Worm (Caenorhabditis elegans) whole organism, young adult: ENCODE results near the gene taf-11.3.

Source experiments
- B0261.1 ChIP-seq: sonication (generic microtip); optimal IDR thresholded peaks from 2 replicates; lab custom pipeline; 2016; ENCODE audit warnings: mild to moderate bottlenecking, missing genetic modification characterization, moderate library complexity, missing compliant biosample characterization
- C06A6.2 ChIP-seq: fragments of 200-800 bp; sonication (Bioruptor generic); conservative IDR thresholded peaks from 2 replicates; pipeline ENCODE4 v1.3.6; 2022; ENCODE audit warnings: missing genetic modification characterization, missing compliant biosample characterization
- C17E4.6 ChIP-seq: fragments of 200-800 bp; sonication (Bioruptor generic); IDR thresholded peaks from 2 replicates; pipeline ENCODE4 v1.3.6; 2022; ENCODE audit warnings: missing genetic modification reagents, missing genetic modification characterization, missing compliant biosample characterization
- F23B12.7 ChIP-seq: sonication (generic microtip); optimal IDR thresholded peaks from 2 replicates; lab custom pipeline; 2017; ENCODE audit warnings: missing genetic modification characterization, mild to moderate bottlenecking, missing compliant biosample characterization, antibody characterized with exemption, moderate library complexity; ENCODE audit not compliant: insufficient read depth
- F33H1.4 ChIP-seq: fragments of 200-800 bp; sonication (Bioruptor generic); IDR thresholded peaks from 2 replicates; pipeline ENCODE4 v1.3.6; 2022; ENCODE audit warnings: missing genetic modification reagents, missing genetic modification characterization, missing compliant biosample characterization
- F37B4.10 ChIP-seq: fragments of 200-800 bp; sonication (Bioruptor generic); IDR thresholded peaks from 2 replicates; pipeline ENCODE4 v1.3.6; 2022; ENCODE audit warnings: missing genetic modification characterization, missing compliant biosample characterization
- F57C9.4 ChIP-seq: sonication (generic microtip); optimal IDR thresholded peaks from 2 replicates; lab custom pipeline; 2017; ENCODE audit warnings: mild to moderate bottlenecking, missing genetic modification characterization, missing compliant biosample characterization
- T07F8.4 ChIP-seq: sonication (generic microtip); optimal IDR thresholded peaks from 2 replicates; lab custom pipeline; 2016; ENCODE audit warnings: mild to moderate bottlenecking, missing genetic modification characterization, moderate library complexity, missing compliant biosample characterization
- Y56A3A.18 ChIP-seq: fragments of 200-800 bp; sonication (Bioruptor generic); IDR thresholded peaks from 2 replicates; pipeline ENCODE4 v1.3.6; 2022; ENCODE audit warnings: missing genetic modification reagents, missing genetic modification characterization, missing compliant biosample characterization
- aptf-3 ChIP-seq: fragments of 200-800 bp; sonication (Bioruptor generic); IDR thresholded peaks from 2 replicates; pipeline ENCODE4 v1.3.6; 2022; ENCODE audit warnings: missing genetic modification characterization, missing compliant biosample characterization
- bed-1 ChIP-seq: fragments of 200-800 bp; sonication (Bioruptor generic); IDR thresholded peaks from 2 replicates; pipeline ENCODE4 v1.3.6; 2022; ENCODE audit warnings: missing genetic modification reagents, missing genetic modification characterization, missing compliant biosample characterization
- bed-2 ChIP-seq: fragments of 200-800 bp; sonication (Bioruptor generic); IDR thresholded peaks from 2 replicates; pipeline ENCODE4 v1.3.6; 2022; ENCODE audit warnings: missing genetic modification reagents, missing genetic modification characterization, missing compliant biosample characterization
- cebp-1 ChIP-seq, 2 experiments: fragments of 200-800 bp in 1 of 2; sonication (Bioruptor generic) in 1 of 2; sonication (generic microtip) in 1 of 2; IDR thresholded peaks in 1 of 2; optimal IDR thresholded peaks in 1 of 2; 2 replicates each; pipeline versions ENCODE4 v1.3.6 to Lab custom; 2017 to 2022; ENCODE audit warnings: missing compliant biosample characterization in 2 of 2, missing genetic modification characterization in 2 of 2, mild to moderate bottlenecking in 1 of 2, missing genetic modification reagents in 1 of 2, moderate library complexity in 1 of 2
- ceh-79 ChIP-seq: sonication (generic microtip); optimal IDR thresholded peaks from 2 replicates; lab custom pipeline; 2017; ENCODE audit warnings: mild to moderate bottlenecking, missing genetic modification characterization, missing compliant biosample characterization
- egl-44 ChIP-seq: fragments of 200-800 bp; sonication (Bioruptor generic); IDR thresholded peaks from 2 replicates; pipeline ENCODE4 v1.3.6; 2022; ENCODE audit warnings: missing genetic modification reagents, missing genetic modification characterization, missing compliant biosample characterization
- ets-4 ChIP-seq: fragments of 200-800 bp; sonication (Bioruptor generic); optimal IDR thresholded peaks from 2 replicates; lab custom pipeline; 2018; ENCODE audit warnings: mild to moderate bottlenecking, missing genetic modification characterization, missing compliant biosample characterization
- gei-17 ChIP-seq: fragments of 200-800 bp; sonication (Bioruptor generic); optimal IDR thresholded peaks from 2 replicates; lab custom pipeline; 2018; ENCODE audit warnings: mild to moderate bottlenecking, missing genetic modification characterization, missing compliant biosample characterization
- hlh-12 ChIP-seq: sonication (generic microtip); optimal IDR thresholded peaks from 2 replicates; lab custom pipeline; 2016; ENCODE audit warnings: missing genetic modification characterization, missing compliant biosample characterization
- let-526 ChIP-seq: fragments of 200-800 bp; sonication (Bioruptor generic); IDR thresholded peaks from 2 replicates; pipeline ENCODE4 v1.3.6; 2022; ENCODE audit warnings: missing genetic modification reagents, missing genetic modification characterization, missing compliant biosample characterization
- lin-40 ChIP-seq: sonication (generic microtip); optimal IDR thresholded peaks from 2 replicates; lab custom pipeline; 2016; ENCODE audit warnings: missing genetic modification characterization, mild to moderate bottlenecking, missing compliant biosample characterization, missing genotype, missing genetic modification reagents
- lin-54 ChIP-seq: fragments of 200-800 bp; sonication (Bioruptor generic); optimal IDR thresholded peaks from 2 replicates; lab custom pipeline; 2018; ENCODE audit warnings: mild to moderate bottlenecking, missing genetic modification characterization, missing compliant biosample characterization
- madf-10 ChIP-seq: sonication (generic microtip); optimal IDR thresholded peaks from 2 replicates; lab custom pipeline; 2016; ENCODE audit warnings: mild to moderate bottlenecking, missing genetic modification characterization, missing compliant biosample characterization
- nfya-1 ChIP-seq: sonication (generic microtip); optimal IDR thresholded peaks from 2 replicates; lab custom pipeline; 2017; ENCODE audit warnings: antibody characterized with exemption, missing compliant biosample characterization, missing genetic modification characterization, borderline replicate concordance; ENCODE audit not compliant: insufficient read depth
- nfya-2 ChIP-seq: fragments of 200-800 bp; sonication (Bioruptor generic); IDR thresholded peaks from 2 replicates; pipeline ENCODE4 v1.3.6; 2022; ENCODE audit warnings: missing genetic modification reagents, missing genetic modification characterization, missing compliant biosample characterization
- nhr-80 ChIP-seq: sonication (generic microtip); optimal IDR thresholded peaks from 2 replicates; lab custom pipeline; 2016; ENCODE audit warnings: missing genetic modification characterization, missing compliant biosample characterization
- pbrm-1 ChIP-seq: fragments of 200-800 bp; sonication (Bioruptor generic); IDR thresholded peaks from 2 replicates; pipeline ENCODE4 v1.3.6; 2022; ENCODE audit warnings: missing genetic modification reagents, missing genetic modification characterization, missing compliant biosample characterization
- sdz-38 ChIP-seq: sonication (generic microtip); optimal IDR thresholded peaks from 2 replicates; lab custom pipeline; 2016; ENCODE audit warnings: missing genotype, missing genetic modification characterization, missing compliant biosample characterization
- snpc-3.4 ChIP-seq: sonication (generic microtip); optimal IDR thresholded peaks from 2 replicates; lab custom pipeline; 2017; ENCODE audit warnings: missing genetic modification characterization, mild to moderate bottlenecking, missing compliant biosample characterization, antibody characterized with exemption, moderate library complexity, missing genotype, missing genetic modification reagents
- snpc-4 ChIP-seq, 5 experiments: fragments of 150-350 bp in 1 of 5; sonication (generic microtip) in 4 of 5; optimal IDR thresholded peaks; 2 replicates each; lab custom pipeline; 2014 to 2018; ENCODE audit warnings: missing genetic modification characterization in 5 of 5, missing biosample characterization in 3 of 5, antibody characterized with exemption in 2 of 5, mild to moderate bottlenecking in 2 of 5, missing compliant biosample characterization in 2 of 5, missing genotype in 2 of 5, moderate library complexity in 2 of 5, missing genetic modification reagents in 1 of 5
- somi-1 ChIP-seq: fragments of 200-800 bp; sonication (Bioruptor generic); optimal IDR thresholded peaks from 2 replicates; lab custom pipeline; 2018; ENCODE audit warnings: mild to moderate bottlenecking, missing genetic modification characterization, missing compliant biosample characterization
- sptf-2 ChIP-seq: fragments of 200-800 bp; sonication (Bioruptor generic); optimal IDR thresholded peaks from 2 replicates; lab custom pipeline; 2018; ENCODE audit warnings: mild to moderate bottlenecking, missing genetic modification characterization, missing compliant biosample characterization
- tbp1 ChIP-seq: fragments of 200-800 bp; sonication (Bioruptor generic); optimal IDR thresholded peaks from 2 replicates; lab custom pipeline; 2018; ENCODE audit warnings: mild to moderate bottlenecking, missing genetic modification characterization, missing compliant biosample characterization
- tlf-1 ChIP-seq: fragments of 200-800 bp; sonication (Bioruptor generic); optimal IDR thresholded peaks from 2 replicates; lab custom pipeline; 2018; ENCODE audit warnings: mild to moderate bottlenecking, missing genetic modification characterization, missing compliant biosample characterization
- ztf-18 ChIP-seq: sonication (generic microtip); optimal IDR thresholded peaks from 2 replicates; lab custom pipeline; 2016; ENCODE audit warnings: missing genotype, mild to moderate bottlenecking, missing genetic modification characterization, missing compliant biosample characterization
- ztf-22 ChIP-seq: fragments of 200-800 bp; sonication (Bioruptor generic); optimal IDR thresholded peaks from 2 replicates; lab custom pipeline; 2018; ENCODE audit warnings: mild to moderate bottlenecking, missing genetic modification characterization, moderate library complexity, missing compliant biosample characterization
- ztf-28 ChIP-seq: fragments of 200-800 bp; sonication (Bioruptor generic); IDR thresholded peaks from 2 replicates; pipeline ENCODE4 v1.3.6; 2022; ENCODE audit warnings: missing genetic modification reagents, missing genetic modification characterization, missing compliant biosample characterization
- ztf-6 ChIP-seq: fragments of 200-800 bp; sonication (Bioruptor generic); IDR thresholded peaks from 2 replicates; pipeline ENCODE4 v1.3.6; 2022; ENCODE audit warnings: missing genetic modification reagents, missing genetic modification characterization, missing compliant biosample characterization

taf-11.3 gene

ce11 chrIII:10488052-10488451 lies 17.0 kb downstream of the taf-11.3 start, which contains the start of gene ptr-25:
Gene ptr-25 (plus strand): TSS chrIII:10488124.
- TF ChIP-seq cebp-1 (GFP tag; IDR thresholded peaks at IDR 0.05; lab: Robert Waterston, UW), result no peak
- TF ChIP-seq cebp-1 (tag; optimal IDR thresholded peaks at IDR 0.05; lab: Kevin White, UChicago), result no peak
- TF ChIP-seq, all 124 proteins: peak for 0

ce11 chrIII:10486455-10486854 lies 18.6 kb downstream of the taf-11.3 start:
- TF ChIP-seq T07F8.4 (tag; lab: Kevin White, UChicago), result no peak
- TF ChIP-seq ztf-18 (tag; lab: Kevin White, UChicago), result no peak
- no peak for TF ChIP-seq tlf-1
- no peak for TF ChIP-seq sdz-38 (tag; lab: Kevin White, UChicago)
- TF ChIP-seq nfya-1 (tag; lab: Kevin White, UChicago), result no peak
- TF ChIP-seq madf-10 (tag; lab: Kevin White, UChicago), result no peak
- TF ChIP-seq bed-1 (GFP tag; lab: Robert Waterston, UW), result no peak
- no peak for TF ChIP-seq sptf-2 (GFP tag; lab: Kevin White, UChicago)
- TF ChIP-seq somi-1 (GFP tag; lab: Kevin White, UChicago), result no peak
- no peak for TF ChIP-seq ztf-22
- no peak for TF ChIP-seq snpc-4 (GFP tag; optimal IDR thresholded peaks at IDR 0.05; lab: Kevin White, UChicago)
- no peak for TF ChIP-seq snpc-4 (tag; optimal IDR thresholded peaks at IDR 0.05; lab: Kevin White, UChicago)
- no peak for TF ChIP-seq ztf-28 (GFP tag; lab: Robert Waterston, UW)
- no peak for TF ChIP-seq nfya-2 (GFP tag; lab: Robert Waterston, UW)
- TF ChIP-seq tbp1 (GFP tag; lab: Kevin White, UChicago), result no peak
- TF ChIP-seq C06A6.2 (GFP tag; lab: Robert Waterston, UW), result no peak
- no peak for TF ChIP-seq nhr-80 (tag; lab: Kevin White, UChicago)
- TF ChIP-seq, all 124 proteins: peak for 0

ce11 chrIII:10481988-10482387 lies 23.1 kb downstream of the taf-11.3 start, which contains the start of gene D2045.8:
Gene D2045.8 (plus strand): TSS chrIII:10482288.
- TF ChIP-seq tlf-1 (no peak), F23B12.7 (no peak), gei-17 (no peak), snpc-3.4 (tag; lab: Kevin White, UChicago) (no peak), cebp-1 (GFP tag; IDR thresholded peaks at IDR 0.05; lab: Robert Waterston, UW) (no peak), cebp-1 (tag; optimal IDR thresholded peaks at IDR 0.05; lab: Kevin White, UChicago) (no peak), ceh-79 (tag; lab: Kevin White, UChicago) (no peak), F57C9.4 (tag; lab: Kevin White, UChicago) (no peak), nfya-1 (tag; lab: Kevin White, UChicago) (no peak), Y56A3A.18 (GFP tag; lab: Robert Waterston, UW) (no peak), bed-2 (GFP tag; lab: Robert Waterston, UW) (no peak)
- TF ChIP-seq, all 124 proteins: peak for 0

ce11 chrIII:10481497-10481896 lies 23.6 kb downstream of the taf-11.3 start:
- TF ChIP-seq lin-54 (GFP tag; lab: Kevin White, UChicago), result no peak
- no peak for TF ChIP-seq pbrm-1
- TF ChIP-seq let-526 (GFP tag; lab: Robert Waterston, UW), result no peak
- TF ChIP-seq ceh-79 (tag; lab: Kevin White, UChicago), result no peak
- no peak for TF ChIP-seq aptf-3
- TF ChIP-seq ets-4 (GFP tag; lab: Kevin White, UChicago), result no peak
- TF ChIP-seq bed-1 (GFP tag; lab: Robert Waterston, UW), result no peak
- TF ChIP-seq hlh-12 (tag; lab: Kevin White, UChicago), result no peak

- TF ChIP-seq C17E4.6, result no peak
- TF ChIP-seq nfya-1 (tag; lab: Kevin White, UChicago), result no peak
- TF ChIP-seq F37B4.10 (GFP tag; lab: Robert Waterston, UW), result no peak
- TF ChIP-seq egl-44 (GFP tag; lab: Robert Waterston, UW), result no peak
- TF ChIP-seq ztf-28 (GFP tag; lab: Robert Waterston, UW), result no peak
- TF ChIP-seq lin-40 (tag; lab: Kevin White, UChicago), result no peak
- no peak for TF ChIP-seq F33H1.4 (GFP tag; lab: Robert Waterston, UW)
- TF ChIP-seq B0261.1, result no peak
- TF ChIP-seq ztf-6, result no peak
- TF ChIP-seq tlf-1, result no peak
Measured at ce11 chrIII:10479180-10479579, 25.9 kb downstream of the taf-11.3 start, which contains the start of gene D2045.7. Gene D2045.7 (plus strand): TSS chrIII:10479480.
